Fruit fly (Drosophila melanogaster): ENCODE results near the gene LysX.

dm6 chr3L:1235426-1235825 is 40.3 kb upstream of the LysX start, which contains the start of gene galene:
- no peak for TF ChIP-seq lola (GFP tag; optimal IDR thresholded peaks at IDR 0.05)
- no peak for TF ChIP-seq OdsH (GFP tag; optimal IDR thresholded peaks at IDR 0.05)
- no peak for TF ChIP-seq usp (GFP tag; optimal IDR thresholded peaks at IDR 0.05)
